Fruit fly (Drosophila melanogaster) Kc167 (cell line): Measurements from ENCODE around the gene CG31524.

ENCODE experiments used
- Sin3A ChIP-seq: fragments of >200 bp; optimal IDR thresholded peaks from 2 replicates; lab custom pipeline; 2018; ENCODE audit warnings: missing external identifiers
- h ChIP-seq: fragments of >200 bp; optimal IDR thresholded peaks from 3 replicates; lab custom pipeline; 2018; ENCODE audit warnings: missing external identifiers
- insv ChIP-seq: fragments of >200 bp; optimal IDR thresholded peaks from 3 replicates; lab custom pipeline; 2018; ENCODE audit warnings: missing external identifiers
- psq ChIP-seq: fragments of >200 bp; optimal IDR thresholded peaks from 2 replicates; lab custom pipeline; 2017; ENCODE audit warnings: missing external identifiers
- ttk ChIP-seq: sonication (Bioruptor generic); optimal IDR thresholded peaks from 2 replicates; lab custom pipeline; 2017; ENCODE audit warnings: missing external identifiers

DNA sequence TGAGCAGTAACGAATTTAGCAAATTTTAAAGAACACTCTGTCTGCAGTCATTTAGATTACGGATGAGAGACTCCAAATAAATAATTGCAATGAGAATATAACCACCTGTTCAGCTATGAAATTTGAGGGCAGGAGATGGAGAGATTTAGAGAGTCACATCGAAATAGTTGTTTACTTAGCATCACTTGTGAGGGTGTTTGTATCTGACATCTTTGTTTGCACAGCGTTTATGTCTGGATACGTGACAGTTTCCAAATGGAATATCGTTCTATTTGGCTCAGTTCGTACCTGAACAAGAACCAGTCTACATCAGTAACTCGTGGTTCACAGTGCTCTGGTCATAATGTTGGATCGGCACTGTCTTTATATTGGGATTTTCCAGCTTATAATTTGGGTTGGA lies 24.4 kb downstream of the CG31524 start, which contains the start of gene PH4alphaSG2:
- TF ChIP-seq h, result no peak
- no peak for TF ChIP-seq psq (lab: Kevin White, UChicago)
- TF ChIP-seq Sin3A (lab: Kevin White, UChicago), result no peak
- no peak for TF ChIP-seq insv (lab: Kevin White, UChicago)
- no peak for TF ChIP-seq ttk
